Fruit fly (Drosophila melanogaster) whole organism, embryonic: ENCODE measurements around the gene CNMaR.
A peak's percentile ranks its signal among the peaks of the same experiment; 100 is the strongest.

Source experiments
- Aef1 ChIP-seq: fragments of 200-800 bp; sonication (Bioruptor generic); IDR thresholded peaks from 3 replicates; pipeline ENCODE4 v1.3.6; 2022; ENCODE audit warnings: missing biosample characterization, missing genetic modification characterization
- CG13123 ChIP-seq: fragments of 200-800 bp; sonication (Bioruptor generic); optimal IDR thresholded peaks from 2 replicates; lab custom pipeline; 2016; ENCODE audit warnings: missing biosample characterization, missing genetic modification characterization
- CG14441 ChIP-seq: fragments of 200-800 bp; sonication (Bioruptor generic); IDR thresholded peaks from 2 replicates; pipeline ENCODE4 v1.3.6; 2022; ENCODE audit warnings: missing biosample characterization, missing genetic modification characterization
- CG15514 ChIP-seq: fragments of 200-800 bp; sonication (Bioruptor generic); optimal IDR thresholded peaks from 3 replicates; lab custom pipeline; 2017; ENCODE audit warnings: missing biosample characterization, missing genetic modification characterization, mild to moderate bottlenecking, moderate library complexity, missing genetic modification reagents
- CG17912 ChIP-seq: fragments of 200-800 bp; sonication (Bioruptor generic); optimal IDR thresholded peaks from 2 replicates; lab custom pipeline; 2018; ENCODE audit warnings: missing biosample characterization, mild to moderate bottlenecking, missing genetic modification characterization
- CG2678 ChIP-seq: fragments of 200-800 bp; sonication (Bioruptor generic); optimal IDR thresholded peaks from 3 replicates; lab custom pipeline; 2019; ENCODE audit warnings: missing biosample characterization, mild to moderate bottlenecking, missing genetic modification characterization, moderate library complexity
- CG30403 ChIP-seq: fragments of 200-800 bp; sonication (Bioruptor generic); optimal IDR thresholded peaks from 3 replicates; lab custom pipeline; 2016; ENCODE audit warnings: missing biosample characterization, missing genetic modification characterization
- CG31388 ChIP-seq: fragments of 200-800 bp; sonication (Bioruptor generic); optimal IDR thresholded peaks from 2 replicates; lab custom pipeline; 2016; ENCODE audit warnings: missing biosample characterization, missing genetic modification characterization
- CG32772 ChIP-seq: fragments of 200-800 bp; sonication (Bioruptor generic); IDR thresholded peaks from 2 replicates; pipeline ENCODE4 v1.3.6; 2022; ENCODE audit warnings: missing biosample characterization, missing genetic modification characterization
- CG34376 ChIP-seq: fragments of 200-800 bp; sonication (Bioruptor generic); optimal IDR thresholded peaks from 2 replicates; lab custom pipeline; 2018; ENCODE audit warnings: missing biosample characterization, mild to moderate bottlenecking, missing genetic modification characterization
- CG3726 ChIP-seq: fragments of 200-800 bp; sonication (Bioruptor generic); IDR thresholded peaks from 3 replicates; pipeline ENCODE4, ENCODE4 v1.3.6; 2022; ENCODE audit warnings: missing biosample characterization, missing genetic modification characterization
- CG3838 ChIP-seq: fragments of 200-800 bp; sonication (Bioruptor generic); optimal IDR thresholded peaks from 3 replicates; lab custom pipeline; 2016; ENCODE audit warnings: missing biosample characterization, missing genetic modification characterization
- CG4282 ChIP-seq: fragments of 200-800 bp; sonication (Bioruptor generic); optimal IDR thresholded peaks from 2 replicates; lab custom pipeline; 2016; ENCODE audit warnings: missing biosample characterization, missing genetic modification characterization
- CG4360 ChIP-seq: fragments of 200-800 bp; sonication (Bioruptor generic); IDR thresholded peaks from 2 replicates; pipeline ENCODE4 v1.3.6; 2022; ENCODE audit warnings: missing biosample characterization, missing genetic modification characterization
- CG4424 ChIP-seq: fragments of 200-800 bp; sonication (Bioruptor generic); optimal IDR thresholded peaks from 3 replicates; lab custom pipeline; 2016; ENCODE audit warnings: missing biosample characterization, missing genetic modification characterization
- CG4854 ChIP-seq: fragments of 200-800 bp; sonication (Bioruptor generic); optimal IDR thresholded peaks from 2 replicates; lab custom pipeline; 2016; ENCODE audit warnings: missing biosample characterization, missing genetic modification characterization, inconsistent platforms
- CG7928 ChIP-seq: fragments of 200-800 bp; sonication (Bioruptor generic); optimal IDR thresholded peaks from 2 replicates; lab custom pipeline; 2017; ENCODE audit warnings: missing biosample characterization, mild to moderate bottlenecking, missing genetic modification characterization
- CG8924 ChIP-seq: fragments of 200-800 bp; optimal IDR thresholded peaks from 3 replicates; lab custom pipeline; 2019; ENCODE audit warnings: missing biosample characterization, mild to moderate bottlenecking, missing genetic modification characterization, moderate library complexity
- CrebB ChIP-seq: fragments of 200-800 bp; sonication (Bioruptor generic); optimal IDR thresholded peaks from 3 replicates; lab custom pipeline; 2018; ENCODE audit warnings: missing biosample characterization, mild to moderate bottlenecking, missing genetic modification characterization
- D19A ChIP-seq: fragments of 200-800 bp; optimal IDR thresholded peaks from 3 replicates; lab custom pipeline; 2019; ENCODE audit warnings: missing biosample characterization, mild to moderate bottlenecking, missing genetic modification characterization, moderate library complexity
- Dll ChIP-seq: fragments of 200-800 bp; sonication (Bioruptor generic); IDR thresholded peaks from 4 replicates; pipeline ENCODE4 v1.3.6; 2022; ENCODE audit warnings: missing biosample characterization, missing genetic modification characterization; ENCODE audit not compliant: partially characterized antibody
- E2f2 ChIP-seq: fragments of 200-800 bp; sonication (Bioruptor generic); IDR thresholded peaks from 2 replicates; pipeline ENCODE4 v1.3.6; 2022; ENCODE audit warnings: missing biosample characterization, missing genetic modification characterization
- ERR ChIP-seq: fragments of 200-800 bp; sonication (Bioruptor generic); optimal IDR thresholded peaks from 2 replicates; lab custom pipeline; 2016; ENCODE audit warnings: missing biosample characterization, missing genetic modification characterization
- MBD-R2 ChIP-seq: fragments of 200-800 bp; sonication (Bioruptor generic); IDR thresholded peaks from 2 replicates; pipeline ENCODE4 v1.3.6; 2022; ENCODE audit warnings: missing biosample characterization, missing genetic modification characterization
- NC2α ChIP-seq: fragments of 200-800 bp; sonication (Bioruptor generic); optimal IDR thresholded peaks from 2 replicates; lab custom pipeline; 2016; ENCODE audit warnings: missing biosample characterization, missing genetic modification characterization
- PHDP ChIP-seq: fragments of 200-800 bp; sonication (Bioruptor generic); optimal IDR thresholded peaks from 3 replicates; lab custom pipeline; 2018; ENCODE audit warnings: missing biosample characterization, mild to moderate bottlenecking, missing genetic modification characterization, moderate library complexity
- Trl ChIP-seq, 3 experiments: fragments of >200 bp in 2 of 3; fragments of 200-800 bp in 1 of 3; sonication (Bioruptor generic) in 1 of 3; optimal IDR thresholded peaks; 2 replicates in 1 of 3; 3 replicates in 2 of 3; lab custom pipeline; 2016 to 2017; ENCODE audit warnings: missing biosample characterization in 1 of 3, missing genetic modification characterization in 1 of 3
- abd-A ChIP-seq: fragments of 200-800 bp; sonication (Bioruptor generic); optimal IDR thresholded peaks from 3 replicates; lab custom pipeline; 2019; ENCODE audit warnings: missing biosample characterization, mild to moderate bottlenecking, missing genetic modification characterization, moderate library complexity
- aop ChIP-seq: fragments of 200-800 bp; sonication (Bioruptor generic); IDR thresholded peaks from 2 replicates; pipeline ENCODE4 v1.3.6; 2022; ENCODE audit warnings: missing biosample characterization, missing genetic modification characterization
- ara ChIP-seq: fragments of 200-800 bp; sonication (Bioruptor generic); IDR thresholded peaks from 2 replicates; pipeline ENCODE4 v1.3.6; 2022; ENCODE audit warnings: missing biosample characterization, missing genetic modification characterization
- bigmax ChIP-seq: fragments of 200-800 bp; sonication (Bioruptor generic); optimal IDR thresholded peaks from 2 replicates; lab custom pipeline; 2018; ENCODE audit warnings: missing biosample characterization, mild to moderate bottlenecking, missing genetic modification characterization
- chinmo ChIP-seq: fragments of 200-800 bp; sonication (Bioruptor generic); IDR thresholded peaks from 4 replicates; pipeline ENCODE4 v1.3.6; 2022; ENCODE audit warnings: missing biosample characterization, missing genetic modification characterization; ENCODE audit not compliant: partially characterized antibody
- ci ChIP-seq: fragments of 200-800 bp; sonication (Bioruptor generic); IDR thresholded peaks from 3 replicates; pipeline ENCODE4 v1.3.6; 2022; ENCODE audit warnings: missing biosample characterization, missing genetic modification characterization
- dpn ChIP-seq, 2 experiments: fragments of 200-800 bp; sonication (Bioruptor generic); optimal IDR thresholded peaks; 3 replicates each; lab custom pipeline; 2016; ENCODE audit warnings: missing biosample characterization in 2 of 2, missing genetic modification characterization in 2 of 2
- ems ChIP-seq: fragments of 200-800 bp; sonication (Bioruptor generic); optimal IDR thresholded peaks from 3 replicates; lab custom pipeline; 2016; ENCODE audit warnings: missing biosample characterization, missing genetic modification characterization
- grn ChIP-seq: fragments of 200-800 bp; sonication (Bioruptor generic); optimal IDR thresholded peaks from 3 replicates; lab custom pipeline; 2017; ENCODE audit warnings: missing biosample characterization, missing genetic modification characterization
- hbn ChIP-seq: fragments of 200-800 bp; sonication (Bioruptor generic); IDR thresholded peaks from 2 replicates; pipeline ENCODE4 v1.3.6; 2022; ENCODE audit warnings: missing biosample characterization, missing genetic modification characterization; ENCODE audit not compliant: partially characterized antibody
- hth ChIP-seq: fragments of >200 bp; optimal IDR thresholded peaks from 2 replicates; lab custom pipeline; 2017; ENCODE audit warnings: inconsistent platforms
- ken ChIP-seq: fragments of 200-800 bp; sonication (Bioruptor generic); IDR thresholded peaks from 3 replicates; pipeline ENCODE4 v1.3.6; 2022; ENCODE audit warnings: missing biosample characterization, missing genetic modification characterization
- lab ChIP-seq: fragments of 200-800 bp; sonication (Bioruptor generic); optimal IDR thresholded peaks from 3 replicates; lab custom pipeline; 2017; ENCODE audit warnings: missing biosample characterization, missing genetic modification characterization, mild to moderate bottlenecking, moderate library complexity, missing genetic modification reagents
- pb ChIP-seq: fragments of 200-800 bp; sonication (Bioruptor generic); optimal IDR thresholded peaks from 3 replicates; lab custom pipeline; 2016; ENCODE audit warnings: missing biosample characterization, missing genetic modification characterization
- scrt ChIP-seq: fragments of 200-800 bp; sonication (Bioruptor generic); optimal IDR thresholded peaks from 2 replicates; lab custom pipeline; 2018; ENCODE audit warnings: missing biosample characterization, mild to moderate bottlenecking, missing genetic modification characterization, moderate library complexity
- sd ChIP-seq: fragments of 200-800 bp; sonication (Bioruptor generic); optimal IDR thresholded peaks from 3 replicates; lab custom pipeline; 2018; ENCODE audit warnings: missing biosample characterization, mild to moderate bottlenecking, missing genetic modification characterization, moderate library complexity
- sens-2 ChIP-seq: fragments of 200-800 bp; sonication (Bioruptor generic); IDR thresholded peaks from 2 replicates; pipeline ENCODE4 v1.3.6; 2022; ENCODE audit warnings: missing biosample characterization, missing genetic modification characterization
- tll ChIP-seq, 2 experiments: fragments of 200-800 bp in 1 of 2; fragments of >200 bp in 1 of 2; sonication (Bioruptor generic) in 1 of 2; optimal IDR thresholded peaks; 2 replicates each; lab custom pipeline; 2017 to 2019; ENCODE audit warnings: missing biosample characterization in 2 of 2, missing genetic modification characterization in 2 of 2, mild to moderate bottlenecking in 1 of 2, moderate library complexity in 1 of 2
- tna ChIP-seq: fragments of 200-800 bp; sonication (Bioruptor generic); IDR thresholded peaks from 2 replicates; pipeline ENCODE4 v1.3.6; 2022; ENCODE audit warnings: missing biosample characterization, missing genetic modification characterization; ENCODE audit not compliant: partially characterized antibody
- tup ChIP-seq: fragments of 200-800 bp; sonication (Bioruptor generic); optimal IDR thresholded peaks from 2 replicates; lab custom pipeline; 2016; ENCODE audit warnings: missing biosample characterization, mild to moderate bottlenecking, missing genetic modification characterization, moderate library complexity
- vnd ChIP-seq: fragments of 200-800 bp; sonication (Bioruptor generic); IDR thresholded peaks from 3 replicates; pipeline ENCODE4 v1.3.6; 2022; ENCODE audit warnings: missing biosample characterization, missing genetic modification characterization; ENCODE audit not compliant: partially characterized antibody
- zen2 ChIP-seq: fragments of 200-800 bp; sonication (Bioruptor generic); IDR thresholded peaks from 3 replicates; pipeline ENCODE4 v1.3.6; 2022; ENCODE audit warnings: missing biosample characterization, missing genetic modification characterization; ENCODE audit not compliant: partially characterized antibody

The CNMaR gene

DNA sequence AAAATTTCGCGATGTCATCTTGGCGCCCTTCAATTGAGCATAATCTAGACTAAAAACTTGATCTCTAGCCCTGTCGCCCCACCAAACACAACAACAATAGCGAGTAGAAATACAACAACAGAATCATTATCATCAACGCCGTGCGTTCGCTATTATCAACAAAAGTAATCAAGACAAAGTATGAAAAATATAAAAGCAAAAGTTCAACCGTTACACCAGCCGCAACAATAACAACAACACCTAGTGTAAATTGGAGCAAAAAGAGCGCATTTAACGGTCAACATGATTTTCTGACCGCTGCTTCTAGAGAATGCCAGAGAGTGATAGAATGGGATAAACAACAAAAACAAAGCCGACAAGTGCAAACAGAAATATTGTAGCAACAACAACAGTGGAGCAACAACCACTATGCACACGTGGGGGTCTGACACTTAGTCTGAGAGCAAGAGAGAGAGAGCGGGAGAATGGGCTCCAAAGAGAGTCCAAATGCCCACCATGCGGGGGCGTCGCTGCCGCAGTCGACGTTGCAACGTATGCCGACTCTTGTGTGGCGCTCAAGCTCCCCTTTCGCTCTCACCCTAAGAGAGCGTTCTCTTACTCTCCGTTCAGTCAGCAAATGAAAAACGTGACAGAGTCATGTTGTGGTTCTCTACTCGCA, 48.5 kb downstream of the CNMaR start (continued):
- no peak for TF ChIP-seq MBD-R2 (GFP tag; lab: Robert Waterston, UW)
- 0 out of 2 replicates have a peak, but pooled peaks have one; percentile 19 for TF ChIP-seq ara (GFP tag; lab: Robert Waterston, UW)
- TF ChIP-seq CG15514 (GFP tag; lab: Kevin White, UChicago) = no peak
- TF ChIP-seq Aef1 (GFP tag; lab: Robert Waterston, UW) = peak; percentile 32; the same call in 2 of the 3 replicates
- TF ChIP-seq hth (lab: Kevin White, UChicago) = no peak
- no peak for TF ChIP-seq aop
- TF ChIP-seq tna (GFP tag; lab: Robert Waterston, UW) = peak; percentile 27; the same call in 1 of the 2 replicates
- no peak for TF ChIP-seq E2f2 (GFP tag; lab: Robert Waterston, UW)
- no peak for TF ChIP-seq ken (GFP tag; lab: Robert Waterston, UW)
- no peak for TF ChIP-seq CG2678 (tag; lab: Kevin White, UChicago)
- TF ChIP-seq CG14441 (GFP tag; lab: Robert Waterston, UW) = peak; percentile 31; the same call in 1 of the 2 replicates
- no peak for TF ChIP-seq CG4282 (GFP tag; lab: Kevin White, UChicago)
- no peak for TF ChIP-seq D19A (tag; lab: Kevin White, UChicago)
- no peak for TF ChIP-seq CG3726 (GFP tag; lab: Robert Waterston, UW)
- TF ChIP-seq CG4854 (GFP tag; lab: Kevin White, UChicago) = no peak
- TF ChIP-seq tll (GFP tag; optimal IDR thresholded peaks at IDR 0.05; lab: Kevin White, UChicago) = no peak
- TF ChIP-seq CG30403 (GFP tag; lab: Kevin White, UChicago) = no peak
- no peak for TF ChIP-seq lab (GFP tag; lab: Kevin White, UChicago)
- TF ChIP-seq scrt (GFP tag; lab: Kevin White, UChicago) = no peak
- TF ChIP-seq chinmo (GFP tag; lab: Robert Waterston, UW) = peak; percentile 99; the same call in 3 of the 4 replicates
- peak; percentile 14 for TF ChIP-seq CrebB (tag; lab: Kevin White, UChicago)
- no peak for TF ChIP-seq ems (GFP tag; lab: Kevin White, UChicago)
- TF ChIP-seq abd-A (tag; lab: Kevin White, UChicago) = peak; percentile 8
- TF ChIP-seq sens-2 (GFP tag; lab: Robert Waterston, UW) = no peak
- TF ChIP-seq CG13123 = no peak
- TF ChIP-seq bigmax (GFP tag; lab: Kevin White, UChicago) = peak; percentile 10
- TF ChIP-seq zen2 (GFP tag; lab: Robert Waterston, UW) = peak; percentile 84
- peak; percentile 20 for TF ChIP-seq CG34376 (GFP tag; lab: Kevin White, UChicago)
- TF ChIP-seq CG3838 (GFP tag; lab: Kevin White, UChicago) = no peak
- no peak for TF ChIP-seq CG31388 (GFP tag; lab: Kevin White, UChicago)
- TF ChIP-seq PHDP (tag; lab: Kevin White, UChicago) = no peak
- peak; percentile 27 for TF ChIP-seq sd (tag; lab: Kevin White, UChicago)
- TF ChIP-seq grn (GFP tag; lab: Kevin White, UChicago) = peak; percentile 75
- TF ChIP-seq dpn (GFP tag; optimal IDR thresholded peaks at IDR 0.05; lab: Kevin White, UChicago) = no peak
- peak; percentile 98 to 100 for TF ChIP-seq Trl (optimal IDR thresholded peaks at IDR 0.05; lab: Kevin White, UChicago)
- TF ChIP-seq Trl (GFP tag; optimal IDR thresholded peaks at IDR 0.05; lab: Kevin White, UChicago) = no peak
- peak; percentile 11 for TF ChIP-seq CG17912 (GFP tag; lab: Kevin White, UChicago)
- TF ChIP-seq hbn (GFP tag; lab: Robert Waterston, UW) = peak; percentile 64
- TF ChIP-seq CG4424 (GFP tag; lab: Kevin White, UChicago) = no peak
- TF ChIP-seq pb (GFP tag; lab: Kevin White, UChicago) = no peak
- no peak for TF ChIP-seq CG32772 (GFP tag; lab: Robert Waterston, UW)
- peak; percentile 53; the same call in 1 of the 3 replicates for TF ChIP-seq ci (GFP tag; lab: Robert Waterston, UW)
- TF ChIP-seq tup (GFP tag; lab: Kevin White, UChicago) = no peak
- TF ChIP-seq CG7928 = no peak
- no peak for TF ChIP-seq ERR
- no peak for TF ChIP-seq CG8924 (tag; lab: Kevin White, UChicago)
- no peak for TF ChIP-seq NC2α (GFP tag; lab: Kevin White, UChicago)
- peak; percentile 55; the same call in 2 of the 4 replicates for TF ChIP-seq Dll (GFP tag; lab: Robert Waterston, UW)
- TF ChIP-seq CG4360 (GFP tag; lab: Robert Waterston, UW) = peak; percentile 98
- no peak for TF ChIP-seq vnd
